Fruit fly (Drosophila melanogaster): Measurements from ENCODE around the gene Sol1.

- TF ChIP-seq kay (GFP tag; ENCODE audit: borderline replicate concordance) (peak; percentile 75), CG14711 (tag; optimal IDR thresholded peaks at IDR 0.05) (no peak), Hr96 (GFP tag; optimal IDR thresholded peaks at IDR 0.05) (no peak), CG33017 (tag; optimal IDR thresholded peaks at IDR 0.05) (no peak)
These were observed 9.8 kb downstream of the Sol1 start, which contains the start of the genes CG10096 and CG10097 for dm6 chr3R:12395880-12396279.

Data from whole organism, adult.